Fruit fly (Drosophila melanogaster) S2 (cell line): ENCODE data around the gene eIF3e.

ENCODE experiments used
- CG8478 ChIP-seq: fragments of >200 bp; optimal IDR thresholded peaks from 2 replicates; lab custom pipeline; 2018
- CTCF ChIP-seq, 2 experiments: fragments of >200 bp; optimal IDR thresholded peaks; 2 replicates each; lab custom pipeline; 2018

Gene eIF3e

dm6 chr3L:16762203-16762997 is 24.3 kb downstream of the eIF3e start:
- TF ChIP-seq CTCF (optimal IDR thresholded peaks at IDR 0.05; lab: Kevin White, UChicago) (no peak), CG8478 (lab: Kevin White, UChicago) (no peak)

dm6 chr3L:16760274-16760673 is 26.5 kb downstream of the eIF3e start:
- no peak for TF ChIP-seq CTCF (optimal IDR thresholded peaks at IDR 0.05; lab: Kevin White, UChicago)
- TF ChIP-seq CG8478 (lab: Kevin White, UChicago), result no peak

- TF ChIP-seq CG8478 (lab: Kevin White, UChicago) (no peak), CTCF (optimal IDR thresholded peaks at IDR 0.05; lab: Kevin White, UChicago) (no peak)
These were observed 27.3 kb downstream of the eIF3e start for dm6 chr3L:16759483-16759882.

- no peak for TF ChIP-seq CG8478 (lab: Kevin White, UChicago)
- no peak for TF ChIP-seq CTCF (optimal IDR thresholded peaks at IDR 0.05; lab: Kevin White, UChicago)
These were observed 28.1 kb downstream of the eIF3e start for dm6 chr3L:16758504-16759109.

- TF ChIP-seq CTCF (optimal IDR thresholded peaks at IDR 0.05; lab: Kevin White, UChicago), result no peak
- TF ChIP-seq CG8478 (lab: Kevin White, UChicago), result no peak
These were observed 31.6 kb downstream of the eIF3e start, which contains the start of gene CG42852 for dm6 chr3L:16755189-16755588. Gene CG42852, plus strand, starts transcription at chr3L:16755489.

dm6 chr3L:16752402-16753096 is 34.2 kb downstream of the eIF3e start:
- TF ChIP-seq CTCF (optimal IDR thresholded peaks at IDR 0.05; lab: Kevin White, UChicago) (no peak), CG8478 (lab: Kevin White, UChicago) (no peak)

- no peak for TF ChIP-seq CTCF (optimal IDR thresholded peaks at IDR 0.05; lab: Kevin White, UChicago)
- TF ChIP-seq CG8478 (lab: Kevin White, UChicago), result no peak
These were observed 35.2 kb downstream of the eIF3e start for dm6 chr3L:16751487-16752054.

dm6 chr3L:16750750-16751149 is 36.0 kb downstream of the eIF3e start:
- no peak for TF ChIP-seq CG8478 (lab: Kevin White, UChicago)
- TF ChIP-seq CTCF (optimal IDR thresholded peaks at IDR 0.05; lab: Kevin White, UChicago), result no peak

- no peak for TF ChIP-seq CG8478 (lab: Kevin White, UChicago)
- TF ChIP-seq CTCF (optimal IDR thresholded peaks at IDR 0.05; lab: Kevin White, UChicago), result no peak
These were observed 37.0 kb downstream of the eIF3e start for dm6 chr3L:16749726-16750125.

- TF ChIP-seq CTCF (optimal IDR thresholded peaks at IDR 0.05; lab: Kevin White, UChicago) (no peak), CG8478 (lab: Kevin White, UChicago) (no peak)
These were observed 38.4 kb downstream of the eIF3e start for dm6 chr3L:16748343-16748742.

dm6 chr3L:16746586-16747383 is 40.0 kb downstream of the eIF3e start:
- TF ChIP-seq CTCF (optimal IDR thresholded peaks at IDR 0.05; lab: Kevin White, UChicago), result no peak

- TF ChIP-seq CG8478 (lab: Kevin White, UChicago) (no peak), CTCF (optimal IDR thresholded peaks at IDR 0.05; lab: Kevin White, UChicago) (no peak)
These were observed 42.6 kb downstream of the eIF3e start for dm6 chr3L:16743906-16744704.

- TF ChIP-seq CG8478 (lab: Kevin White, UChicago), result no peak
- TF ChIP-seq CTCF (optimal IDR thresholded peaks at IDR 0.05; lab: Kevin White, UChicago), result no peak
These were observed 45.1 kb downstream of the eIF3e start for dm6 chr3L:16741660-16742059.
